Fruit fly (Drosophila melanogaster): Measurements from ENCODE around the gene CG8119.

Gene CG8119

DNA sequence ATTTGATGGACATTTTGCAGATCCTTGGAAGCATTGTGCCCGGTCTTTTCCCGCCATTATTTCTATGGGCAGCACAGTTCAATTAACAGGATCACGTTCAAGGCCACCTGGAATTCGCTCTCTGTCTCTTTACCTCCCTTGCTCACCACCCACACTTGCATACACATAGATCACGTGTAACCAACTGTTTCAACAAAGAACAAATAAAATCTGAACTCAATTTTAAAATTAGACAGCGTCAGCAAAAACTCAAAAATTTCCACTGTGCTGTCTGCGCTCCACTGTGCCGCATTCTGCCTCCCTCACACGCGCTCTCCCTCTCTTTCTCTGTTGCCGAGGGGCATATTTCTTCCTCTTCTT lies 47.2 kb downstream of the CG8119 start:
- TF ChIP-seq CG4496 (GFP tag; IDR thresholded peaks at IDR 0.05) (peak; percentile 31; the same call in 2 of the 3 replicates), CG12605 (GFP tag; IDR thresholded peaks at IDR 0.05) (no peak), rn (GFP tag; IDR thresholded peaks at IDR 0.05) (no peak), CG8159 (tag; optimal IDR thresholded peaks at IDR 0.05) (peak; percentile 2), CG13204 (GFP tag; optimal IDR thresholded peaks at IDR 0.05) (no peak), gl (tag; optimal IDR thresholded peaks at IDR 0.05) (no peak), CG17806 (tag; optimal IDR thresholded peaks at IDR 0.05) (no peak), CG8301 (tag; optimal IDR thresholded peaks at IDR 0.05) (peak; percentile 8), CG15710 (tag; optimal IDR thresholded peaks at IDR 0.05) (peak; percentile 0), Ets98B (GFP tag; IDR thresholded peaks at IDR 0.05) (no peak; the same call in 1 of the 2 replicates), EcR (GFP tag; optimal IDR thresholded peaks at IDR 0.05) (no peak), CG9948 (tag; optimal IDR thresholded peaks at IDR 0.05) (no peak), CG14655 (GFP tag; optimal IDR thresholded peaks at IDR 0.05) (no peak), D1 (tag; optimal IDR thresholded peaks at IDR 0.05) (no peak), fd96Ca (GFP tag; IDR thresholded peaks at IDR 0.05) (no peak; the same call in 2 of the 3 replicates)

- no peak for TF ChIP-seq rn (GFP tag; IDR thresholded peaks at IDR 0.05)
- TF ChIP-seq fd96Ca (GFP tag; IDR thresholded peaks at IDR 0.05), result no peak
- no peak for TF ChIP-seq CG32121 (GFP tag; IDR thresholded peaks at IDR 0.05)
- TF ChIP-seq CG13204 (GFP tag; optimal IDR thresholded peaks at IDR 0.05), result no peak
- peak; percentile 27; the same call in 1 of the 3 replicates for TF ChIP-seq CG4496 (GFP tag; IDR thresholded peaks at IDR 0.05)
- TF ChIP-seq CG10348 (GFP tag; IDR thresholded peaks at IDR 0.05), result no peak
- no peak for TF ChIP-seq CG12605 (GFP tag; IDR thresholded peaks at IDR 0.05)
- TF ChIP-seq CG8301 (tag; optimal IDR thresholded peaks at IDR 0.05), result no peak
- TF ChIP-seq CG15710 (tag; optimal IDR thresholded peaks at IDR 0.05), result no peak
- TF ChIP-seq Snoo (tag; optimal IDR thresholded peaks at IDR 0.05), result peak; percentile 21
- no peak for TF ChIP-seq CG34367 (tag; optimal IDR thresholded peaks at IDR 0.05)
Measured at dm6 chrX:15709984-15710750, 47.8 kb downstream of the CG8119 start, which contains the start of the genes CG9281 and CG15601. TSS of gene CG9281 (minus strand) at chrX:15710539. TSS of gene CG15601 (plus strand) at chrX:15710647.

dm6 chrX:15710751-15711179 lies 48.4 kb downstream of the CG8119 start:
- no peak for TF ChIP-seq gl (tag; optimal IDR thresholded peaks at IDR 0.05)
- no peak for TF ChIP-seq CG13204 (GFP tag; optimal IDR thresholded peaks at IDR 0.05)
- no peak for TF ChIP-seq CG14655 (GFP tag; optimal IDR thresholded peaks at IDR 0.05)
- TF ChIP-seq CG32121 (GFP tag; IDR thresholded peaks at IDR 0.05), result no peak
- no peak for TF ChIP-seq CG12605 (GFP tag; IDR thresholded peaks at IDR 0.05)
- TF ChIP-seq CG4496 (GFP tag; IDR thresholded peaks at IDR 0.05), result no peak
- no peak for TF ChIP-seq CG9948 (tag; optimal IDR thresholded peaks at IDR 0.05)
- TF ChIP-seq Snoo (tag; optimal IDR thresholded peaks at IDR 0.05), result no peak
- no peak for TF ChIP-seq D1 (tag; optimal IDR thresholded peaks at IDR 0.05)
- no peak for TF ChIP-seq Pif1B (GFP tag; optimal IDR thresholded peaks at IDR 0.05)
- TF ChIP-seq CG8301 (tag; optimal IDR thresholded peaks at IDR 0.05), result no peak
- TF ChIP-seq Pif1A (GFP tag; optimal IDR thresholded peaks at IDR 0.05), result no peak
- TF ChIP-seq Ets98B (GFP tag; IDR thresholded peaks at IDR 0.05), result no peak
- no peak for TF ChIP-seq CG17806 (tag; optimal IDR thresholded peaks at IDR 0.05)
- TF ChIP-seq CG10348 (GFP tag; IDR thresholded peaks at IDR 0.05), result no peak
- no peak for TF ChIP-seq EcR (GFP tag; optimal IDR thresholded peaks at IDR 0.05)
- TF ChIP-seq CG15710 (tag; optimal IDR thresholded peaks at IDR 0.05), result no peak
- no peak for TF ChIP-seq rn (GFP tag; IDR thresholded peaks at IDR 0.05)

DNA sequence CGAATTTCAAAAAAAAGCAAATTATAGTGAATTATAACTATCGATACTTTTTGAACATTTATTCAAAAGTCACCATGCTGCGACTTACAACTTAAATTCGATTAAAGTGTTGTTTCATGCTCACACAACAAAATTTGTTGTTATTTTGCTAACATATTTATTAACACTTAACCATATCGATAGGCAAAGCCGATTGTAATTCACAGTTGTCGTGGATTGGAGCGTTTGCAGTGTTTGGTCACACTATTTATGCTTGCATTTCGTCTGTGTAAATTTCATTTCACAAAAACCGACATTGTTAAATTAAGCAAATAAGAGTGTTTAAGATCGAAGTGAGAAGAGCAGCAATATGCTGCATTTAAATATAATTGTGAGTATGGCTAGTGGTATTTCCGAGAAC lies 50.0 kb downstream of the CG8119 start, which contains the start of gene HUWE1:
HUWE1 (plus strand) TSS at position 220 of the 400 bp plus-strand sequence.
- TF ChIP-seq CG13204 (GFP tag; optimal IDR thresholded peaks at IDR 0.05) (no peak), CG15710 (tag; optimal IDR thresholded peaks at IDR 0.05) (peak; percentile 1), rn (GFP tag; IDR thresholded peaks at IDR 0.05) (no peak), CG12605 (GFP tag; IDR thresholded peaks at IDR 0.05) (no peak), CG4496 (GFP tag; IDR thresholded peaks at IDR 0.05) (no peak), CG9948 (tag; optimal IDR thresholded peaks at IDR 0.05) (no peak), D1 (tag; optimal IDR thresholded peaks at IDR 0.05) (no peak), Snoo (tag; optimal IDR thresholded peaks at IDR 0.05) (no peak)

Measured in whole organism, pupa.